Fruit fly (Drosophila melanogaster) whole organism, prepupa: Measurements from ENCODE around the gene Cyp6d4.
A peak's percentile ranks its signal among the peaks of the same experiment; 100 is the strongest.

Experiments
- Blimp-1 ChIP-seq: fragments of 200-800 bp; sonication (Bioruptor generic); optimal IDR thresholded peaks from 3 replicates; lab custom pipeline; 2017; ENCODE audit warnings: missing biosample characterization, missing genetic modification characterization, mild to moderate bottlenecking, moderate library complexity, missing genetic modification reagents
- CG10631 ChIP-seq: fragments of 200-800 bp; sonication (Bioruptor generic); optimal IDR thresholded peaks from 2 replicates; lab custom pipeline; 2016; ENCODE audit warnings: missing biosample characterization, missing genetic modification characterization
- CG10669 ChIP-seq: fragments of 200-800 bp; sonication (Bioruptor generic); optimal IDR thresholded peaks from 3 replicates; lab custom pipeline; 2018; ENCODE audit warnings: missing biosample characterization, mild to moderate bottlenecking, missing genetic modification characterization, moderate library complexity
- CG11294 ChIP-seq: fragments of 200-800 bp; sonication (Bioruptor generic); IDR thresholded peaks from 2 replicates; pipeline ENCODE4 v1.3.6; 2022; ENCODE audit warnings: missing biosample characterization, missing genetic modification characterization
- CG11762 ChIP-seq: fragments of 200-800 bp; sonication (Bioruptor generic); optimal IDR thresholded peaks from 3 replicates; lab custom pipeline; 2016; ENCODE audit warnings: missing biosample characterization, missing genetic modification characterization; ENCODE audit not compliant: insufficient read depth
- CG11902 ChIP-seq: fragments of 200-800 bp; sonication (Bioruptor generic); optimal IDR thresholded peaks from 3 replicates; lab custom pipeline; 2016; ENCODE audit warnings: missing biosample characterization, missing genetic modification characterization
- CG15336 ChIP-seq: fragments of 200-800 bp; sonication (Bioruptor generic); IDR thresholded peaks from 2 replicates; pipeline ENCODE4 v1.3.6; 2022; ENCODE audit warnings: missing biosample characterization, missing genetic modification characterization
- CG31627 ChIP-seq: fragments of 200-800 bp; sonication (Bioruptor generic); optimal IDR thresholded peaks from 3 replicates; lab custom pipeline; 2016; ENCODE audit warnings: missing biosample characterization, missing genetic modification characterization
- CG32006 ChIP-seq: fragments of 200-800 bp; sonication (Bioruptor generic); optimal IDR thresholded peaks from 3 replicates; lab custom pipeline; 2017; ENCODE audit warnings: missing biosample characterization, mild to moderate bottlenecking, missing genetic modification characterization
- CG3919 ChIP-seq: fragments of 200-800 bp; sonication (Bioruptor generic); optimal IDR thresholded peaks from 3 replicates; lab custom pipeline; 2016; ENCODE audit warnings: missing biosample characterization, missing genetic modification characterization
- CG4318 ChIP-seq: fragments of 200-800 bp; sonication (Bioruptor generic); optimal IDR thresholded peaks from 3 replicates; lab custom pipeline; 2017; ENCODE audit warnings: missing biosample characterization, mild to moderate bottlenecking, missing genetic modification characterization
- CG6163 ChIP-seq: fragments of 200-800 bp; sonication (Bioruptor generic); IDR thresholded peaks from 3 replicates; pipeline ENCODE4 v1.3.6; 2022; ENCODE audit warnings: missing biosample characterization, missing genetic modification characterization
- CG6276 ChIP-seq: fragments of 200-800 bp; sonication (Bioruptor generic); optimal IDR thresholded peaks from 2 replicates; lab custom pipeline; 2017; ENCODE audit warnings: missing biosample characterization, mild to moderate bottlenecking, missing genetic modification characterization
- CG6854 ChIP-seq: fragments of 200-800 bp; sonication (Bioruptor generic); optimal IDR thresholded peaks from 2 replicates; lab custom pipeline; 2017; ENCODE audit warnings: missing biosample characterization, mild to moderate bottlenecking, missing genetic modification characterization
- CG7368 ChIP-seq: fragments of 200-800 bp; sonication (Bioruptor generic); optimal IDR thresholded peaks from 3 replicates; lab custom pipeline; 2016; ENCODE audit warnings: missing biosample characterization, missing genetic modification characterization
- CG8119 ChIP-seq: fragments of 200-800 bp; sonication (Bioruptor generic); IDR thresholded peaks from 3 replicates; pipeline ENCODE4 v1.3.6; 2022; ENCODE audit warnings: missing biosample characterization, missing genetic modification characterization
- CG9139 ChIP-seq: fragments of 200-800 bp; sonication (Bioruptor generic); optimal IDR thresholded peaks from 3 replicates; lab custom pipeline; 2017; ENCODE audit warnings: missing biosample characterization, mild to moderate bottlenecking, missing genetic modification characterization
- Eip75B ChIP-seq: fragments of 200-800 bp; sonication (Bioruptor generic); optimal IDR thresholded peaks from 3 replicates; lab custom pipeline; 2016; ENCODE audit warnings: missing biosample characterization, missing genetic modification characterization
- Eip78C ChIP-seq: fragments of 200-800 bp; sonication (Bioruptor generic); peaks from one replicate; lab custom pipeline; 2016; ENCODE audit warnings: missing biosample characterization, missing genetic modification characterization
- Ets96B ChIP-seq: fragments of 200-800 bp; optimal IDR thresholded peaks from 2 replicates; lab custom pipeline; 2019; ENCODE audit warnings: missing biosample characterization, mild to moderate bottlenecking, missing genetic modification characterization, moderate library complexity
- Gug ChIP-seq: fragments of 200-800 bp; sonication (Bioruptor generic); IDR thresholded peaks from 2 replicates; pipeline ENCODE4 v1.3.6; 2022; ENCODE audit warnings: missing biosample characterization, missing genetic modification characterization
- Hr39 ChIP-seq: fragments of 200-800 bp; sonication (Bioruptor generic); optimal IDR thresholded peaks from 2 replicates; lab custom pipeline; 2016; ENCODE audit warnings: missing biosample characterization, missing genetic modification characterization
- OdsH ChIP-seq: fragments of 200-800 bp; sonication (Bioruptor generic); optimal IDR thresholded peaks from 3 replicates; lab custom pipeline; 2016; ENCODE audit warnings: missing biosample characterization, missing genetic modification characterization
- Smox ChIP-seq: fragments of 200-800 bp; sonication (Bioruptor generic); optimal IDR thresholded peaks from 3 replicates; lab custom pipeline; 2016; ENCODE audit warnings: missing biosample characterization, missing genetic modification characterization
- Sox102F ChIP-seq: fragments of 200-800 bp; sonication (Bioruptor generic); optimal IDR thresholded peaks from 2 replicates; lab custom pipeline; 2016; ENCODE audit warnings: missing biosample characterization, mild to moderate bottlenecking, missing genetic modification characterization
- Sox14 ChIP-seq: fragments of 200-800 bp; sonication (Bioruptor generic); optimal IDR thresholded peaks from 3 replicates; lab custom pipeline; 2016; ENCODE audit warnings: missing biosample characterization, missing genetic modification characterization
- Sox15 ChIP-seq: fragments of 200-800 bp; sonication (Bioruptor generic); optimal IDR thresholded peaks from 3 replicates; lab custom pipeline; 2016; ENCODE audit warnings: missing biosample characterization, missing genetic modification characterization
- achi ChIP-seq: fragments of 200-800 bp; sonication (Bioruptor generic); optimal IDR thresholded peaks from 3 replicates; lab custom pipeline; 2016; ENCODE audit warnings: missing biosample characterization, missing genetic modification characterization
- acj6 ChIP-seq: fragments of 200-800 bp; sonication (Bioruptor generic); optimal IDR thresholded peaks from 3 replicates; lab custom pipeline; 2016; ENCODE audit warnings: missing biosample characterization, missing genetic modification characterization
- dac ChIP-seq: fragments of 200-800 bp; sonication (Bioruptor generic); optimal IDR thresholded peaks from 2 replicates; lab custom pipeline; 2017; ENCODE audit warnings: missing biosample characterization, mild to moderate bottlenecking, missing genetic modification characterization
- eg ChIP-seq: fragments of 200-800 bp; sonication (Bioruptor generic); IDR thresholded peaks from 3 replicates; pipeline ENCODE4 v1.3.6; 2022; ENCODE audit warnings: missing biosample characterization, missing genetic modification characterization
- esn ChIP-seq: fragments of 200-800 bp; sonication (Bioruptor generic); optimal IDR thresholded peaks from 2 replicates; lab custom pipeline; 2016; ENCODE audit warnings: missing biosample characterization, mild to moderate bottlenecking, missing genetic modification characterization, moderate library complexity
- fd59A ChIP-seq: fragments of 200-800 bp; sonication (Bioruptor generic); optimal IDR thresholded peaks from 2 replicates; lab custom pipeline; 2017; ENCODE audit warnings: missing biosample characterization, mild to moderate bottlenecking, missing genetic modification characterization, missing genetic modification reagents
- fkh ChIP-seq: fragments of 200-800 bp; sonication (Bioruptor generic); optimal IDR thresholded peaks from 3 replicates; lab custom pipeline; 2017; ENCODE audit warnings: missing biosample characterization, mild to moderate bottlenecking, missing genetic modification characterization, moderate library complexity
- salr ChIP-seq, 2 experiments: fragments of 200-800 bp; sonication (Bioruptor generic); optimal IDR thresholded peaks; 3 replicates each; lab custom pipeline; 2016 to 2018; ENCODE audit warnings: missing biosample characterization in 2 of 2, missing genetic modification characterization in 2 of 2, mild to moderate bottlenecking in 1 of 2
- spab ChIP-seq: fragments of 200-800 bp; sonication (Bioruptor generic); optimal IDR thresholded peaks from 2 replicates; lab custom pipeline; 2017; ENCODE audit warnings: missing biosample characterization, mild to moderate bottlenecking, missing genetic modification characterization, missing genetic modification reagents
- svp ChIP-seq: fragments of 200-800 bp; sonication (Bioruptor generic); peaks from one replicate; lab custom pipeline; 2016; ENCODE audit warnings: missing biosample characterization, missing genetic modification characterization
- topi ChIP-seq: fragments of 200-800 bp; sonication (Bioruptor generic); optimal IDR thresholded peaks from 3 replicates; lab custom pipeline; 2016; ENCODE audit warnings: missing biosample characterization, missing genetic modification characterization
- vri ChIP-seq: fragments of 200-800 bp; sonication (Bioruptor generic); optimal IDR thresholded peaks from 3 replicates; lab custom pipeline; 2016; ENCODE audit warnings: missing biosample characterization, mild to moderate bottlenecking, missing genetic modification characterization

Gene Cyp6d4

dm6 chr3R:22727857-22728256 is 29.7 kb downstream of the Cyp6d4 start (continued):
- TF ChIP-seq Hr39, result no peak
- peak; percentile 48 for TF ChIP-seq CG31627 (GFP tag; lab: Kevin White, UChicago)
- TF ChIP-seq topi (GFP tag; lab: Kevin White, UChicago), result no peak
- TF ChIP-seq CG10631 (GFP tag; lab: Kevin White, UChicago), result peak; percentile 9
- no peak for TF ChIP-seq CG6854 (GFP tag; lab: Kevin White, UChicago)
- peak; percentile 13 for TF ChIP-seq CG4318 (GFP tag; lab: Kevin White, UChicago)
- TF ChIP-seq fkh (GFP tag; lab: Kevin White, UChicago), result no peak
- TF ChIP-seq Sox15 (GFP tag; lab: Kevin White, UChicago), result no peak
- peak; percentile 87 for TF ChIP-seq eg (GFP tag; lab: Robert Waterston, UW)
- peak; percentile 54 for TF ChIP-seq Gug
- no peak for TF ChIP-seq Eip75B (GFP tag; lab: Kevin White, UChicago)
- TF ChIP-seq CG11294, result peak; percentile 41; the same call in 1 of the 2 replicates
- TF ChIP-seq vri (GFP tag; lab: Kevin White, UChicago), result peak; percentile 7

dm6 chr3R:22732995-22733394 is 34.9 kb downstream of the Cyp6d4 start:
- no peak for TF ChIP-seq CG4318 (GFP tag; lab: Kevin White, UChicago)
- TF ChIP-seq CG6276 (GFP tag; lab: Kevin White, UChicago), result no peak
- no peak for TF ChIP-seq topi (GFP tag; lab: Kevin White, UChicago)
- TF ChIP-seq CG10669 (GFP tag; lab: Kevin White, UChicago), result no peak
- TF ChIP-seq dac, result no peak
- TF ChIP-seq salr (GFP tag; optimal IDR thresholded peaks at IDR 0.05; lab: Kevin White, UChicago), result no peak
- no peak for TF ChIP-seq spab
- no peak for TF ChIP-seq acj6 (GFP tag; lab: Kevin White, UChicago)
- TF ChIP-seq fd59A (GFP tag; lab: Kevin White, UChicago), result no peak
- no peak for TF ChIP-seq vri (GFP tag; lab: Kevin White, UChicago)
- no peak for TF ChIP-seq CG7368 (GFP tag; lab: Kevin White, UChicago)
- no peak for TF ChIP-seq Smox (GFP tag; lab: Kevin White, UChicago)
- no peak for TF ChIP-seq CG6854 (GFP tag; lab: Kevin White, UChicago)
- no peak for TF ChIP-seq CG11902 (GFP tag; lab: Kevin White, UChicago)
- TF ChIP-seq fkh (GFP tag; lab: Kevin White, UChicago), result no peak
- no peak for TF ChIP-seq Sox14 (GFP tag; lab: Kevin White, UChicago)
- no peak for TF ChIP-seq CG15336 (GFP tag; lab: Robert Waterston, UW)

dm6 chr3R:22733751-22734150 is 35.6 kb downstream of the Cyp6d4 start, which contains the start of gene Takl2:
Gene Takl2, minus strand, starts transcription at chr3R:22733851.
- no peak for TF ChIP-seq topi (GFP tag; lab: Kevin White, UChicago)
- TF ChIP-seq dac, result no peak
- no peak for TF ChIP-seq CG32006 (GFP tag; lab: Kevin White, UChicago)
- TF ChIP-seq Sox14 (GFP tag; lab: Kevin White, UChicago), result no peak
- TF ChIP-seq CG31627 (GFP tag; lab: Kevin White, UChicago), result no peak
- no peak for TF ChIP-seq CG6276 (GFP tag; lab: Kevin White, UChicago)
- TF ChIP-seq CG3919, result no peak
- TF ChIP-seq salr (GFP tag; optimal IDR thresholded peaks at IDR 0.05; lab: Kevin White, UChicago), result no peak
- no peak for TF ChIP-seq CG11762 (GFP tag; lab: Kevin White, UChicago)
- no peak for TF ChIP-seq CG6163 (GFP tag; lab: Robert Waterston, UW)
- TF ChIP-seq svp (GFP tag; lab: Kevin White, UChicago), result no peak
- no peak for TF ChIP-seq fkh (GFP tag; lab: Kevin White, UChicago)
- TF ChIP-seq Ets96B (tag; lab: Kevin White, UChicago), result no peak
- no peak for TF ChIP-seq esn
- TF ChIP-seq fd59A (GFP tag; lab: Kevin White, UChicago), result no peak

dm6 chr3R:22740930-22741329 is 42.8 kb downstream of the Cyp6d4 start, which contains the start of the genes Dcr-1 and CG6985:
Gene Dcr-1, minus strand, starts transcription at chr3R:22741091.
Gene CG6985, plus strand, starts transcription at chr3R:22741150.
- TF ChIP-seq Sox15 (GFP tag; lab: Kevin White, UChicago) (no peak), CG9139 (no peak), CG8119 (no peak), svp (GFP tag; lab: Kevin White, UChicago) (no peak), acj6 (GFP tag; lab: Kevin White, UChicago) (no peak), CG32006 (GFP tag; lab: Kevin White, UChicago) (no peak), achi (GFP tag; lab: Kevin White, UChicago) (no peak), Gug (no peak), OdsH (GFP tag; lab: Kevin White, UChicago) (no peak), Sox102F (GFP tag; lab: Kevin White, UChicago) (no peak), Blimp-1 (GFP tag; lab: Kevin White, UChicago) (no peak), Eip78C (GFP tag; lab: Kevin White, UChicago) (no peak)
- TF ChIP-seq, all 60 proteins: peak for 0
